Worm (Caenorhabditis elegans) whole organism, young adult: ENCODE measurements around the gene snt-6.

Source experiments
- C06A6.2 ChIP-seq: fragments of 200-800 bp; sonication (Bioruptor generic); conservative IDR thresholded peaks from 2 replicates; pipeline ENCODE4 v1.3.6; 2022; ENCODE audit warnings: missing genetic modification characterization, missing compliant biosample characterization
- C17E4.6 ChIP-seq: fragments of 200-800 bp; sonication (Bioruptor generic); IDR thresholded peaks from 2 replicates; pipeline ENCODE4 v1.3.6; 2022; ENCODE audit warnings: missing genetic modification reagents, missing genetic modification characterization, missing compliant biosample characterization
- F33H1.4 ChIP-seq: fragments of 200-800 bp; sonication (Bioruptor generic); IDR thresholded peaks from 2 replicates; pipeline ENCODE4 v1.3.6; 2022; ENCODE audit warnings: missing genetic modification reagents, missing genetic modification characterization, missing compliant biosample characterization
- F39B2.1 ChIP-seq: fragments of 200-800 bp; sonication (Bioruptor generic); IDR thresholded peaks from 2 replicates; pipeline ENCODE4 v1.3.6; 2022; ENCODE audit warnings: missing genetic modification reagents, missing genetic modification characterization, missing compliant biosample characterization
- K11D2.4 ChIP-seq: fragments of 200-800 bp; sonication (Bioruptor generic); IDR thresholded peaks from 2 replicates; pipeline ENCODE4 v1.3.6; 2022; ENCODE audit warnings: missing genetic modification reagents, missing genetic modification characterization, missing compliant biosample characterization
- Y53G8AR.9 ChIP-seq: fragments of 200-800 bp; sonication (Bioruptor generic); conservative IDR thresholded peaks from 2 replicates; pipeline ENCODE4 v1.3.6; 2022; ENCODE audit warnings: missing genetic modification reagents, missing genetic modification characterization, missing compliant biosample characterization
- Y56A3A.18 ChIP-seq: fragments of 200-800 bp; sonication (Bioruptor generic); IDR thresholded peaks from 2 replicates; pipeline ENCODE4 v1.3.6; 2022; ENCODE audit warnings: missing genetic modification reagents, missing genetic modification characterization, missing compliant biosample characterization
- Y95B8A.8 ChIP-seq: fragments of 200-800 bp; sonication (Bioruptor generic); IDR thresholded peaks from 2 replicates; pipeline ENCODE4 v1.3.6; 2022; ENCODE audit warnings: missing genetic modification reagents, missing genetic modification characterization, missing compliant biosample characterization
- aptf-2 ChIP-seq: fragments of 200-800 bp; sonication (Bioruptor generic); conservative IDR thresholded peaks from 2 replicates; pipeline ENCODE4 v1.3.6; 2022; ENCODE audit warnings: missing genetic modification reagents, missing genetic modification characterization, missing compliant biosample characterization
- aptf-3 ChIP-seq: fragments of 200-800 bp; sonication (Bioruptor generic); IDR thresholded peaks from 2 replicates; pipeline ENCODE4 v1.3.6; 2022; ENCODE audit warnings: missing genetic modification characterization, missing compliant biosample characterization
- attf-3 ChIP-seq: fragments of 200-800 bp; sonication (Bioruptor generic); conservative IDR thresholded peaks from 2 replicates; pipeline ENCODE4 v1.3.6; 2022; ENCODE audit warnings: missing genetic modification reagents, missing genetic modification characterization, missing compliant biosample characterization
- attf-6 ChIP-seq: fragments of 200-800 bp; sonication (Bioruptor generic); IDR thresholded peaks from 2 replicates; pipeline ENCODE4 v1.3.6; 2022; ENCODE audit warnings: missing genetic modification reagents, missing genetic modification characterization, missing compliant biosample characterization
- bed-1 ChIP-seq: fragments of 200-800 bp; sonication (Bioruptor generic); IDR thresholded peaks from 2 replicates; pipeline ENCODE4 v1.3.6; 2022; ENCODE audit warnings: missing genetic modification reagents, missing genetic modification characterization, missing compliant biosample characterization
- cebp-2 ChIP-seq: fragments of 200-800 bp; sonication (Bioruptor generic); IDR thresholded peaks from 2 replicates; pipeline ENCODE4 v1.3.6; 2022; ENCODE audit warnings: missing genetic modification characterization, missing compliant biosample characterization
- ceh-100 ChIP-seq: fragments of 200-800 bp; sonication (Bioruptor generic); IDR thresholded peaks from 2 replicates; pipeline ENCODE4 v1.3.6; 2022; ENCODE audit warnings: missing genetic modification reagents, missing genetic modification characterization, missing compliant biosample characterization
- ceh-40 ChIP-seq: fragments of 200-800 bp; sonication (Bioruptor generic); IDR thresholded peaks from 2 replicates; pipeline ENCODE4 v1.3.6; 2022; ENCODE audit warnings: missing genetic modification characterization, missing compliant biosample characterization
- ceh-58 ChIP-seq: fragments of 200-800 bp; sonication (Bioruptor generic); IDR thresholded peaks from 2 replicates; pipeline ENCODE4 v1.3.6; 2022; ENCODE audit warnings: missing genetic modification characterization, missing compliant biosample characterization
- ceh-91 ChIP-seq: fragments of 200-800 bp; sonication (Bioruptor generic); IDR thresholded peaks from 2 replicates; pipeline ENCODE4 v1.3.6; 2022; ENCODE audit warnings: missing genetic modification reagents, missing genetic modification characterization, missing compliant biosample characterization
- dox-1 ChIP-seq: fragments of 200-800 bp; sonication (Bioruptor generic); IDR thresholded peaks from 2 replicates; pipeline ENCODE4 v1.3.6; 2022; ENCODE audit warnings: missing genetic modification reagents, missing genetic modification characterization, missing compliant biosample characterization
- egl-18 ChIP-seq: fragments of 200-800 bp; sonication (Bioruptor generic); IDR thresholded peaks from 2 replicates; pipeline ENCODE4 v1.3.6; 2022; ENCODE audit warnings: missing genetic modification reagents, missing genetic modification characterization, missing compliant biosample characterization
- egl-44 ChIP-seq: fragments of 200-800 bp; sonication (Bioruptor generic); IDR thresholded peaks from 2 replicates; pipeline ENCODE4 v1.3.6; 2022; ENCODE audit warnings: missing genetic modification reagents, missing genetic modification characterization, missing compliant biosample characterization
- egrh-3 ChIP-seq: fragments of 200-800 bp; sonication (Bioruptor generic); IDR thresholded peaks from 2 replicates; pipeline ENCODE4 v1.3.6; 2022; ENCODE audit warnings: missing genetic modification reagents, missing genetic modification characterization, missing compliant biosample characterization
- hmg-20 ChIP-seq: fragments of 200-800 bp; sonication (Bioruptor generic); IDR thresholded peaks from 2 replicates; pipeline ENCODE4 v1.3.6; 2022; ENCODE audit warnings: missing genetic modification reagents, missing genetic modification characterization, missing compliant biosample characterization
- hsf-1 ChIP-seq: fragments of 200-800 bp; sonication (Bioruptor generic); IDR thresholded peaks from 2 replicates; pipeline ENCODE4 v1.3.6; 2022; ENCODE audit warnings: missing genetic modification reagents, missing genetic modification characterization, missing compliant biosample characterization
- lag-1 ChIP-seq: fragments of 200-800 bp; sonication (Bioruptor generic); IDR thresholded peaks from 2 replicates; pipeline ENCODE4 v1.3.6; 2022; ENCODE audit warnings: missing genetic modification reagents, missing genetic modification characterization, missing compliant biosample characterization
- let-526 ChIP-seq: fragments of 200-800 bp; sonication (Bioruptor generic); IDR thresholded peaks from 2 replicates; pipeline ENCODE4 v1.3.6; 2022; ENCODE audit warnings: missing genetic modification reagents, missing genetic modification characterization, missing compliant biosample characterization
- lin-26 ChIP-seq: fragments of 200-800 bp; sonication (Bioruptor generic); IDR thresholded peaks from 2 replicates; pipeline ENCODE4 v1.3.6; 2022; ENCODE audit warnings: missing genetic modification reagents, missing genetic modification characterization, missing compliant biosample characterization
- madf-3 ChIP-seq: fragments of 200-800 bp; sonication (Bioruptor generic); IDR thresholded peaks from 2 replicates; pipeline ENCODE4 v1.3.6; 2022; ENCODE audit warnings: missing genetic modification reagents, missing genetic modification characterization, missing compliant biosample characterization
- madf-6 ChIP-seq: fragments of 200-800 bp; sonication (Bioruptor generic); IDR thresholded peaks from 2 replicates; pipeline ENCODE4 v1.3.6; 2022; ENCODE audit warnings: missing genetic modification reagents, missing genetic modification characterization, missing compliant biosample characterization
- madf-8 ChIP-seq: fragments of 200-800 bp; sonication (Bioruptor generic); conservative IDR thresholded peaks from 2 replicates; pipeline ENCODE4 v1.3.6; 2022; ENCODE audit warnings: missing genetic modification reagents, missing genetic modification characterization, missing compliant biosample characterization
- mcd-1 ChIP-seq: fragments of 200-800 bp; sonication (Bioruptor generic); IDR thresholded peaks from 2 replicates; pipeline ENCODE4 v1.3.6; 2022; ENCODE audit warnings: missing genetic modification reagents, missing genetic modification characterization, missing compliant biosample characterization
- nfya-2 ChIP-seq: fragments of 200-800 bp; sonication (Bioruptor generic); IDR thresholded peaks from 2 replicates; pipeline ENCODE4 v1.3.6; 2022; ENCODE audit warnings: missing genetic modification reagents, missing genetic modification characterization, missing compliant biosample characterization
- ztf-25 ChIP-seq: fragments of 200-800 bp; sonication (Bioruptor generic); IDR thresholded peaks from 2 replicates; pipeline ENCODE4 v1.3.6; 2022; ENCODE audit warnings: missing genetic modification reagents, missing genetic modification characterization, missing compliant biosample characterization
- ztf-28 ChIP-seq: fragments of 200-800 bp; sonication (Bioruptor generic); IDR thresholded peaks from 2 replicates; pipeline ENCODE4 v1.3.6; 2022; ENCODE audit warnings: missing genetic modification reagents, missing genetic modification characterization, missing compliant biosample characterization
- ztf-6 ChIP-seq: fragments of 200-800 bp; sonication (Bioruptor generic); IDR thresholded peaks from 2 replicates; pipeline ENCODE4 v1.3.6; 2022; ENCODE audit warnings: missing genetic modification reagents, missing genetic modification characterization, missing compliant biosample characterization

The snt-6 gene

ce11 chrII:696776-697532 is 53.1 kb downstream of the snt-6 start:
- TF ChIP-seq egrh-3 (GFP tag; lab: Robert Waterston, UW), result peak; percentile 81; the same call in 1 of the 2 replicates
- peak; percentile 85 for TF ChIP-seq Y53G8AR.9 (GFP tag; lab: Robert Waterston, UW)
- 0 out of 2 replicates have a peak, but pooled peaks have one; percentile 75 for TF ChIP-seq egl-44 (GFP tag; lab: Robert Waterston, UW)
- TF ChIP-seq nfya-2, result 0 out of 2 replicates have a peak, but pooled peaks have one; percentile 74
- peak; percentile 46; the same call in 1 of the 2 replicates for TF ChIP-seq C06A6.2 (GFP tag; lab: Robert Waterston, UW)
- TF ChIP-seq ztf-6, result 0 out of 2 replicates have a peak, but pooled peaks have one; percentile 54
- TF ChIP-seq ceh-58, result peak; percentile 98
- TF ChIP-seq madf-3 (GFP tag; lab: Robert Waterston, UW), result peak; percentile 93
- 0 out of 2 replicates have a peak, but pooled peaks have one; percentile 10 for TF ChIP-seq mcd-1 (GFP tag; lab: Robert Waterston, UW)
- TF ChIP-seq C17E4.6 (GFP tag; lab: Robert Waterston, UW), result 0 out of 2 replicates have a peak, but pooled peaks have one; percentile 22
- TF ChIP-seq F33H1.4 (GFP tag; lab: Robert Waterston, UW), result peak; percentile 78
- 0 out of 2 replicates have a peak, but pooled peaks have one; percentile 32 for TF ChIP-seq hmg-20 (GFP tag; lab: Robert Waterston, UW)
- peak; percentile 84; the same call in 1 of the 2 replicates for TF ChIP-seq cebp-2 (GFP tag; lab: Robert Waterston, UW)
- TF ChIP-seq F39B2.1 (GFP tag; lab: Robert Waterston, UW), result peak; percentile 78; the same call in 1 of the 2 replicates
- 0 out of 2 replicates have a peak, but pooled peaks have one; percentile 31 for TF ChIP-seq ceh-100 (GFP tag; lab: Robert Waterston, UW)
- TF ChIP-seq madf-6 (GFP tag; lab: Robert Waterston, UW), result 0 out of 2 replicates have a peak, but pooled peaks have one; percentile 18
- 0 out of 2 replicates have a peak, but pooled peaks have one; percentile 75 for TF ChIP-seq aptf-3
- TF ChIP-seq madf-8 (GFP tag; lab: Robert Waterston, UW), result peak; percentile 31
- peak; percentile 12; the same call in 1 of the 2 replicates for TF ChIP-seq Y56A3A.18
- TF ChIP-seq ztf-28 (GFP tag; lab: Robert Waterston, UW), result peak; percentile 79
- peak; percentile 74; the same call in 1 of the 2 replicates for TF ChIP-seq egl-18 (GFP tag; lab: Robert Waterston, UW)
- TF ChIP-seq ceh-91 (GFP tag; lab: Robert Waterston, UW), result peak; percentile 41; the same call in 1 of the 2 replicates
- TF ChIP-seq aptf-2 (GFP tag; lab: Robert Waterston, UW), result 0 out of 2 replicates have a peak, but pooled peaks have one; percentile 13
- 0 out of 2 replicates have a peak, but pooled peaks have one; percentile 47 for TF ChIP-seq let-526 (GFP tag; lab: Robert Waterston, UW)
- 0 out of 2 replicates have a peak, but pooled peaks have one; percentile 27 for TF ChIP-seq attf-6 (GFP tag; lab: Robert Waterston, UW)
- peak; percentile 51; the same call in 1 of the 2 replicates for TF ChIP-seq dox-1 (GFP tag; lab: Robert Waterston, UW)
- TF ChIP-seq K11D2.4 (GFP tag; lab: Robert Waterston, UW), result 0 out of 2 replicates have a peak, but pooled peaks have one; percentile 44
- TF ChIP-seq lag-1, result peak; percentile 87; the same call in 1 of the 2 replicates
- TF ChIP-seq attf-3, result 0 out of 2 replicates have a peak, but pooled peaks have one; percentile 8
- TF ChIP-seq Y95B8A.8 (GFP tag; lab: Robert Waterston, UW), result 0 out of 2 replicates have a peak, but pooled peaks have one; percentile 20
- peak; percentile 59; the same call in 1 of the 2 replicates for TF ChIP-seq ceh-40
- peak; percentile 64; the same call in 1 of the 2 replicates for TF ChIP-seq ztf-25 (GFP tag; lab: Robert Waterston, UW)
- peak; percentile 88; the same call in 1 of the 2 replicates for TF ChIP-seq bed-1 (GFP tag; lab: Robert Waterston, UW)
- TF ChIP-seq lin-26 (GFP tag; lab: Robert Waterston, UW), result peak; percentile 73
- peak; percentile 73; the same call in 1 of the 2 replicates for TF ChIP-seq hsf-1 (GFP tag; lab: Robert Waterston, UW)
